Worm (Caenorhabditis elegans) whole organism, early embryonic: ENCODE data around the gene T13B5.9.

Source experiments
- B0310.2 ChIP-seq: sonication (generic microtip); optimal IDR thresholded peaks from 2 replicates; lab custom pipeline; 2016; ENCODE audit warnings: mild to moderate bottlenecking, missing genetic modification characterization, missing compliant biosample characterization
- aly-1 ChIP-seq: sonication (generic microtip); optimal IDR thresholded peaks from 2 replicates; lab custom pipeline; 2016; ENCODE audit warnings: missing genetic modification characterization, missing compliant biosample characterization
- ama-1 ChIP-seq: fragments of 150-350 bp; optimal IDR thresholded peaks from 2 replicates; lab custom pipeline; 2014
- ceh-13 ChIP-seq: fragments of 200-800 bp; sonication (Bioruptor generic); optimal IDR thresholded peaks from 2 replicates; lab custom pipeline; 2018; ENCODE audit warnings: mild to moderate bottlenecking, missing genetic modification characterization, missing compliant biosample characterization
- ceh-36 ChIP-seq: sonication (generic microtip); optimal IDR thresholded peaks from 2 replicates; lab custom pipeline; 2016; ENCODE audit warnings: missing genetic modification characterization, inconsistent platforms, missing compliant biosample characterization
- ets-7 ChIP-seq: sonication (generic microtip); optimal IDR thresholded peaks from 2 replicates; lab custom pipeline; 2016; ENCODE audit warnings: missing genotype, missing genetic modification characterization, missing compliant biosample characterization
- flt-1 ChIP-seq: fragments of 200-800 bp; sonication (Bioruptor generic); IDR thresholded peaks from 2 replicates; pipeline ENCODE4 v1.3.6; 2022; ENCODE audit warnings: missing genetic modification characterization, missing compliant biosample characterization
- hmbx-1 ChIP-seq: sonication (generic microtip); optimal IDR thresholded peaks from 2 replicates; lab custom pipeline; 2016; ENCODE audit warnings: mild to moderate bottlenecking, missing genetic modification characterization, missing compliant biosample characterization
- hmg-4 ChIP-seq: fragments of 200-800 bp; sonication (Bioruptor generic); optimal IDR thresholded peaks from 2 replicates; lab custom pipeline; 2018; ENCODE audit warnings: mild to moderate bottlenecking, missing genetic modification characterization, missing compliant biosample characterization
- pes-1 ChIP-seq: fragments of 200-800 bp; sonication (Bioruptor generic); IDR thresholded peaks from 2 replicates; pipeline ENCODE4 v1.3.6; 2022; ENCODE audit warnings: missing genetic modification reagents, missing genetic modification characterization, missing compliant biosample characterization
- sea-1 ChIP-seq: fragments of 200-800 bp; sonication (Bioruptor generic); conservative IDR thresholded peaks from 2 replicates; pipeline ENCODE4 v1.3.6; 2022; ENCODE audit warnings: missing genetic modification characterization, missing compliant biosample characterization
- tbx-11 ChIP-seq: fragments of 200-800 bp; sonication (Bioruptor generic); IDR thresholded peaks from 2 replicates; pipeline ENCODE4 v1.3.6; 2022; ENCODE audit warnings: missing genetic modification characterization, missing compliant biosample characterization
- tbx-37 ChIP-seq: fragments of 200-800 bp; sonication (Bioruptor generic); conservative IDR thresholded peaks from 2 replicates; pipeline ENCODE4 v1.3.6; 2022; ENCODE audit warnings: missing genetic modification reagents, missing genetic modification characterization, missing compliant biosample characterization
- tra-4 ChIP-seq: sonication (generic microtip); optimal IDR thresholded peaks from 2 replicates; lab custom pipeline; 2017; ENCODE audit warnings: missing genetic modification characterization, missing compliant biosample characterization

ce11 chrII:1114133-1114532 is 9.8 kb upstream of the T13B5.9 start, which contains the start of gene lips-12:
- no peak for TF ChIP-seq tra-4 (tag; lab: Kevin White, UChicago)
- no peak for TF ChIP-seq ama-1
- TF ChIP-seq sea-1 = no peak
- TF ChIP-seq tbx-37 (GFP tag; lab: Robert Waterston, UW) = no peak
- TF ChIP-seq hmg-4 = no peak
- no peak for TF ChIP-seq ets-7
- no peak for TF ChIP-seq tbx-11 (GFP tag; lab: Robert Waterston, UW)
- TF ChIP-seq ceh-13 (GFP tag; lab: Kevin White, UChicago) = no peak
- no peak for TF ChIP-seq aly-1 (tag; lab: Kevin White, UChicago)
- no peak for TF ChIP-seq pes-1 (GFP tag; lab: Robert Waterston, UW)
- TF ChIP-seq flt-1 (GFP tag; lab: Robert Waterston, UW) = no peak
- TF ChIP-seq ceh-36 = no peak
- no peak for TF ChIP-seq B0310.2
- TF ChIP-seq hmbx-1 (tag; lab: Kevin White, UChicago) = no peak
